Fruit fly (Drosophila melanogaster) whole organism, wandering third instar larva: Measurements from ENCODE around the gene sick.

ENCODE experiments used
- Abd-B ChIP-seq: fragments of >200 bp; optimal IDR thresholded peaks from 2 replicates; lab custom pipeline; 2017; ENCODE audit warnings: missing biosample characterization, missing genetic modification characterization
- CG32264 ChIP-seq: fragments of 200-800 bp; sonication (Bioruptor generic); optimal IDR thresholded peaks from 2 replicates; lab custom pipeline; 2016; ENCODE audit warnings: missing biosample characterization, missing genetic modification characterization
- CG9705 ChIP-seq: fragments of 200-800 bp; sonication (Bioruptor generic); optimal IDR thresholded peaks from 2 replicates; lab custom pipeline; 2018; ENCODE audit warnings: missing biosample characterization, mild to moderate bottlenecking, missing genetic modification characterization
- CrebA ChIP-seq: fragments of 200-800 bp; sonication (Bioruptor generic); optimal IDR thresholded peaks from 2 replicates; lab custom pipeline; 2016; ENCODE audit warnings: missing biosample characterization, mild to moderate bottlenecking, missing genetic modification characterization, borderline replicate concordance
- Dfd ChIP-seq: fragments of >200 bp; optimal IDR thresholded peaks from 2 replicates; lab custom pipeline; 2017; ENCODE audit warnings: missing biosample characterization, missing genetic modification characterization
- Dif ChIP-seq: fragments of 200-275, 200-300 bp; sonication (Bioruptor generic); optimal IDR thresholded peaks from 2 replicates; lab custom pipeline; 2018; ENCODE audit warnings: missing biosample characterization, missing genetic modification characterization; ENCODE audit not compliant: partially characterized antibody
- HLH106 ChIP-seq: fragments of 200-800 bp; optimal IDR thresholded peaks from 3 replicates; lab custom pipeline; 2019; ENCODE audit warnings: missing biosample characterization, mild to moderate bottlenecking, missing genetic modification characterization, moderate library complexity
- Hnf4 ChIP-seq: fragments of 200-800 bp; sonication (Bioruptor generic); optimal IDR thresholded peaks from 2 replicates; lab custom pipeline; 2016; ENCODE audit warnings: missing biosample characterization, mild to moderate bottlenecking, missing genetic modification characterization
- Hr78 ChIP-seq: fragments of >200 bp; optimal IDR thresholded peaks from 2 replicates; lab custom pipeline; 2017; ENCODE audit warnings: missing biosample characterization, missing genetic modification characterization
- Jra ChIP-seq: sonication (Bioruptor generic); optimal IDR thresholded peaks from 2 replicates; lab custom pipeline; 2016; ENCODE audit warnings: missing biosample characterization, missing genetic modification characterization
- Mio ChIP-seq: sonication (Bioruptor generic); optimal IDR thresholded peaks from 2 replicates; lab custom pipeline; 2016; ENCODE audit warnings: missing biosample characterization, missing genetic modification characterization
- N ChIP-seq: fragments of >200 bp; optimal IDR thresholded peaks from 2 replicates; lab custom pipeline; 2018; ENCODE audit warnings: missing biosample characterization, missing external identifiers, missing genetic modification characterization
- OdsH ChIP-seq: fragments of 200-800 bp; sonication (Bioruptor generic); optimal IDR thresholded peaks from 2 replicates; lab custom pipeline; 2016; ENCODE audit warnings: missing biosample characterization, mild to moderate bottlenecking, missing genetic modification characterization
- Rel ChIP-seq, 2 experiments: fragments of 200-800 bp; sonication (Bioruptor generic) in 1 of 2; optimal IDR thresholded peaks; 2 replicates in 1 of 2; 3 replicates in 1 of 2; lab custom pipeline; 2016 to 2019; ENCODE audit warnings: mild to moderate bottlenecking in 2 of 2, missing biosample characterization in 2 of 2, missing genetic modification characterization in 2 of 2, moderate library complexity in 1 of 2
- Sp1 ChIP-seq: fragments of 200-800 bp; sonication (Bioruptor generic); optimal IDR thresholded peaks from 3 replicates; lab custom pipeline; 2019; ENCODE audit warnings: missing biosample characterization, mild to moderate bottlenecking, missing genetic modification characterization, moderate library complexity
- Vsx2 ChIP-seq: fragments of 200-300, 225-300 bp; sonication (Bioruptor generic); optimal IDR thresholded peaks from 2 replicates; lab custom pipeline; 2018; ENCODE audit warnings: missing biosample characterization, missing genetic modification characterization; ENCODE audit not compliant: partially characterized antibody
- br ChIP-seq: fragments of 200-800 bp; sonication (Bioruptor generic); optimal IDR thresholded peaks from 2 replicates; lab custom pipeline; 2016; ENCODE audit warnings: missing biosample characterization, missing genetic modification characterization
- brk ChIP-seq: fragments of 200-800 bp; sonication (Bioruptor generic); optimal IDR thresholded peaks from 2 replicates; lab custom pipeline; 2016; ENCODE audit warnings: missing biosample characterization, mild to moderate bottlenecking, missing genetic modification characterization
- dl ChIP-seq, 2 experiments: fragments of 175-275, 200-275 bp in 1 of 2; fragments of 200-275 bp in 1 of 2; sonication (Bioruptor generic); optimal IDR thresholded peaks; lab custom pipeline; 2018; ENCODE audit warnings: mild to moderate bottlenecking in 2 of 2, missing biosample characterization in 2 of 2, missing genetic modification characterization in 2 of 2, moderate library complexity in 2 of 2; ENCODE audit not compliant: partially characterized antibody in 2 of 2, insufficient read depth in 1 of 2
- dmrt93B ChIP-seq: fragments of 200-800 bp; sonication (Bioruptor generic); optimal IDR thresholded peaks from 2 replicates; lab custom pipeline; 2018; ENCODE audit warnings: missing biosample characterization, mild to moderate bottlenecking, missing genetic modification characterization
- dsf ChIP-seq: sonication (Bioruptor generic); optimal IDR thresholded peaks from 2 replicates; lab custom pipeline; 2016; ENCODE audit warnings: missing biosample characterization, missing genetic modification characterization, borderline replicate concordance
- ey ChIP-seq: fragments of 200-800 bp; sonication (Bioruptor generic); optimal IDR thresholded peaks from 2 replicates; lab custom pipeline; 2016; ENCODE audit warnings: missing biosample characterization, missing genetic modification characterization
- foxo ChIP-seq, 2 experiments: fragments of 200-800 bp; sonication (Bioruptor generic); optimal IDR thresholded peaks; 2 replicates in 1 of 2; 3 replicates in 1 of 2; lab custom pipeline; 2016 to 2017; ENCODE audit warnings: missing biosample characterization in 2 of 2, missing genetic modification characterization in 2 of 2
- fru ChIP-seq: fragments of 200-800 bp; sonication (Bioruptor generic); optimal IDR thresholded peaks from 3 replicates; lab custom pipeline; 2016; ENCODE audit warnings: missing biosample characterization, mild to moderate bottlenecking, missing genetic modification characterization
- h ChIP-seq: fragments of 200-800 bp; sonication (Bioruptor generic); optimal IDR thresholded peaks from 3 replicates; lab custom pipeline; 2016; ENCODE audit warnings: missing biosample characterization, mild to moderate bottlenecking, missing genetic modification characterization
- jim ChIP-seq: fragments of 175-275, 200-325 bp; sonication (Bioruptor generic); optimal IDR thresholded peaks from 2 replicates; lab custom pipeline; 2016; ENCODE audit warnings: missing biosample characterization, mild to moderate bottlenecking, missing genetic modification characterization
- lola ChIP-seq: fragments of >200 bp; optimal IDR thresholded peaks from 2 replicates; lab custom pipeline; 2017; ENCODE audit warnings: missing biosample characterization, missing genetic modification characterization
- pan ChIP-seq: fragments of >200 bp; optimal IDR thresholded peaks from 2 replicates; lab custom pipeline; 2017
- psq ChIP-seq: fragments of 200-800 bp; sonication (Bioruptor generic); optimal IDR thresholded peaks from 3 replicates; lab custom pipeline; 2017; ENCODE audit warnings: missing biosample characterization, mild to moderate bottlenecking, missing genetic modification characterization, moderate library complexity
- sage ChIP-seq: fragments of 200-800 bp; sonication (Bioruptor generic); optimal IDR thresholded peaks from 2 replicates; lab custom pipeline; 2016; ENCODE audit warnings: missing biosample characterization, mild to moderate bottlenecking, missing genetic modification characterization
- sv ChIP-seq: fragments of 200-800 bp; sonication (Bioruptor generic); optimal IDR thresholded peaks from 3 replicates; lab custom pipeline; 2016; ENCODE audit warnings: missing biosample characterization, missing genetic modification characterization
- usp ChIP-seq: fragments of >200 bp; optimal IDR thresholded peaks from 2 replicates; lab custom pipeline; 2017; ENCODE audit warnings: missing biosample characterization, missing genetic modification characterization
- woc ChIP-seq: sonication (Bioruptor generic); optimal IDR thresholded peaks from 2 replicates; lab custom pipeline; 2016; ENCODE audit warnings: missing biosample characterization, mild to moderate bottlenecking, missing genetic modification characterization

Gene sick

DNA sequence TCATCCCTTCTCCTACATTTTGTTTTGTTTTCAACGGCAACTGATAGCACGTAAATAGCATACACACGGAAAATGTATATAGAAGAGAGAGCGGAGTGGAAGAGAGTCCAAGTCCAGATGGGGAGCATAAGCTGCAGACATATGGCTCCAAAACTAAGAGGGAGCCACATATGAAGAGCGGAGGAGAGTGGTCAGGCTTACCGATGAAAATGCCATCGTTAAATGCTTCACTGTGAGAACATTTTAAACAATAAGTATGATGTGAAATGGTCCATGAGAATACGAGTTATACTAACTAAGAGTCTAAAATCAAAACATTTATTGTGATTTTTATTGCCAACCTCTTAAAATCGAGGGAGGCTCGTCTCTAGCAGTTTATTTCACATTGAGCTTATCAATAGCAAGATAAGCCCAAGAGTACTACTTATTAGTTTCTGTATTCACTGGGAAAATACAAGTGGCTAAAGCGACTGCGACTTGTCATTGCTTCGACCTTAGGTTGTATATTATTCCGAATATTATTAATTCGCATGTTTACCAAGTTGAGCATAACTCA lies 31.5 kb upstream of the sick start:
- TF ChIP-seq dl (GFP tag; optimal IDR thresholded peaks at IDR 0.05; lab: Kevin White, UChicago; ENCODE audit: insufficient read depth in 1 of 2, partially characterized antibody in 2 of 2), result peak; percentile 0 to 77
- TF ChIP-seq Sp1 (GFP tag; lab: Kevin White, UChicago), result no peak
- no peak for TF ChIP-seq N
- TF ChIP-seq Dif, result peak; percentile 83
- no peak for TF ChIP-seq Jra
- TF ChIP-seq sage (GFP tag; lab: Kevin White, UChicago), result no peak

DNA sequence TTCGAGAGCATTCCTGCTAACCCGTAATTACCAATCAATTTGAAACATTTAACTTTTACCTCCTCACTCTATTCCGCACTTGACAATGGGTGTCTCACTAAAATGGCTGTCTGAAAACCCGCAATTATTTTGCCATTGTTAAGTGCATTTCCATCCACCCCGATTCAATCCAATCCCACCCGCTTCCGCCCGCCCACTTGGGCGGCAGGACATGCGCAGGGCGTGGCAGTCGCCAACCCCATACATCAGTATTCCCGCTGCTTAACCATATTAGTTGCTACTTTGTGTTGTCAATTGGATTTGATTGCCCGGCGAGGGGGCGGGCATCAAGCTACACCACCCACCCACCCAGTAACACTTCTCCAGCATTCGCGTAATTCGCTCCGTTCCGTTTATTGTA lies 30.8 kb upstream of the sick start:
- TF ChIP-seq Hnf4 (GFP tag; lab: Kevin White, UChicago) (no peak), fru (GFP tag; lab: Kevin White, UChicago) (no peak), dmrt93B (GFP tag; lab: Kevin White, UChicago) (no peak), CG32264 (no peak)

DNA sequence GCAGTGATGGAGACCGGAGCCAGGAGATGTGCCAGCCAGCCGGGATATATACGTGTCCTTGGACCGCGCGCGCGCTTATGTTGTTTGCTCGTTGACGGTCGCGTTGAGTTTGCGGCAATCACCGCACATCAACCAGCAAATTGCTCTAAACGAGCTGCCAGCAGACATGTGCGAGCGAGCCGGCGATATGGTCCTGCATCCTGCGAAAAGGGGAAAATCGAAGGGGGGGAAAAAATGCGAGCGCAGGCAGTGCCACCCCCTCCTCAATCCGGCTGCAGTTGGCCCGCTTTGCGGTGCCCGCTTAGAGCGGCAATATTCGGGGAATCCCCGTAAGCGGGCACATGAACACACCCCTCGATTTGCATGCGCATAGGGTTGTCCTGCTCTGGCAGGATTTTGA lies 27.2 kb upstream of the sick start, which contains the start of gene bsh:
Gene bsh (minus strand): TSS at position 101 of the 400 bp plus-strand sequence.
- TF ChIP-seq ey (GFP tag; lab: Kevin White, UChicago) (no peak), sage (GFP tag; lab: Kevin White, UChicago) (no peak), woc (no peak), CG9705 (GFP tag; lab: Kevin White, UChicago) (no peak), Dfd (no peak), dl (GFP tag; optimal IDR thresholded peaks at IDR 0.05; lab: Kevin White, UChicago; ENCODE audit: insufficient read depth in 1 of 2, partially characterized antibody in 2 of 2) (no peak), Rel (GFP tag; optimal IDR thresholded peaks at IDR 0.05; lab: Kevin White, UChicago) (no peak), Rel (tag; optimal IDR thresholded peaks at IDR 0.05; lab: Kevin White, UChicago) (no peak), HLH106 (no peak), CrebA (GFP tag; lab: Kevin White, UChicago) (no peak), Abd-B (GFP tag; lab: Kevin White, UChicago) (no peak), psq (GFP tag; lab: Kevin White, UChicago) (no peak), pan (no peak), OdsH (GFP tag; lab: Kevin White, UChicago) (no peak)

DNA sequence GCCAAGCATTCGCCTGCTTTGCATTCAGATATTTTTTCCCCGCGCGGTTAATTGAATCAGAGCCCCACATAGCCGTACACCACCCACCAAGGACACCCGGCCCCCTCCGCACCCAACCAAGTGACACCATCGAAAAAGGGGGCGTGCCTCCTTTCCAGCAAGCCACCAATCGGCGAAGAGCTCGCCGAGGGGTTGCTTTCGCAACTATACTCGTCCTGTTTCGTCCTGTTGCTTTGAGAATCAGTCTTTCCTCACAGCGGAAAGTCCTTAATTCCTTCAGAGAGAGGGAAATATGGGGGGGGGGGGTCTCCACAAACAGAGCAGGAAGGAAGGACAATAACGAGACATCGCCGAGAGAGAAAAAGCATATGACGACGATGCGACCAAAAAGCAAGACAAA lies 26.5 kb upstream of the sick start:
- TF ChIP-seq usp (GFP tag; lab: Kevin White, UChicago) (no peak), Dfd (no peak), woc (no peak)
- TF ChIP-seq, all 38 proteins: peak for 0

DNA sequence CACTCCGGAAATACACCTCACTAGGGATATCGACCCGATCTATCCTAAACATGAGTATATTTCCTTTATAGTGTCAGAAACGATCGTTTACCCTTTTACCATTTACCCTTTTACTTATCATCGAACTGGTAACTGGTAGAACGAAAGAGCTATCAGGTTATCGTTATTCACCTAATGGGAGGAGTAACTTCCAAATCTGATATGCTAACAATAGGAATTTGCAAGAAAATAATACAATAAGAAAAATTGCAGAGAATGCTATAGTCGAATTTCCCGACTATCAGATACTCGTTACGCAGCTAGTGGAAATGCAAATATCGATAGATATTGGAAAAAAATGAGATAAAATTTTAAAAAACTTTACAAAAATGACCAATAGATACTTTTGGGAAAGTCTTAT lies 21.9 kb upstream of the sick start:
- TF ChIP-seq pan (no peak), lola (GFP tag; lab: Kevin White, UChicago) (no peak), Rel (GFP tag; optimal IDR thresholded peaks at IDR 0.05; lab: Kevin White, UChicago) (no peak), Rel (tag; optimal IDR thresholded peaks at IDR 0.05; lab: Kevin White, UChicago) (no peak), CG9705 (GFP tag; lab: Kevin White, UChicago) (no peak), Dfd (no peak), woc (no peak), Mio (GFP tag; lab: Kevin White, UChicago) (no peak), CG32264 (no peak), dsf (no peak), Sp1 (GFP tag; lab: Kevin White, UChicago) (no peak), foxo (GFP tag; optimal IDR thresholded peaks at IDR 0.05; lab: Kevin White, UChicago) (no peak), Hr78 (GFP tag; lab: Kevin White, UChicago) (no peak), fru (GFP tag; lab: Kevin White, UChicago) (no peak), Dif (no peak), sv (GFP tag; lab: Kevin White, UChicago) (no peak), Abd-B (GFP tag; lab: Kevin White, UChicago) (no peak), Jra (no peak), N (no peak), Hnf4 (GFP tag; lab: Kevin White, UChicago) (no peak)

DNA sequence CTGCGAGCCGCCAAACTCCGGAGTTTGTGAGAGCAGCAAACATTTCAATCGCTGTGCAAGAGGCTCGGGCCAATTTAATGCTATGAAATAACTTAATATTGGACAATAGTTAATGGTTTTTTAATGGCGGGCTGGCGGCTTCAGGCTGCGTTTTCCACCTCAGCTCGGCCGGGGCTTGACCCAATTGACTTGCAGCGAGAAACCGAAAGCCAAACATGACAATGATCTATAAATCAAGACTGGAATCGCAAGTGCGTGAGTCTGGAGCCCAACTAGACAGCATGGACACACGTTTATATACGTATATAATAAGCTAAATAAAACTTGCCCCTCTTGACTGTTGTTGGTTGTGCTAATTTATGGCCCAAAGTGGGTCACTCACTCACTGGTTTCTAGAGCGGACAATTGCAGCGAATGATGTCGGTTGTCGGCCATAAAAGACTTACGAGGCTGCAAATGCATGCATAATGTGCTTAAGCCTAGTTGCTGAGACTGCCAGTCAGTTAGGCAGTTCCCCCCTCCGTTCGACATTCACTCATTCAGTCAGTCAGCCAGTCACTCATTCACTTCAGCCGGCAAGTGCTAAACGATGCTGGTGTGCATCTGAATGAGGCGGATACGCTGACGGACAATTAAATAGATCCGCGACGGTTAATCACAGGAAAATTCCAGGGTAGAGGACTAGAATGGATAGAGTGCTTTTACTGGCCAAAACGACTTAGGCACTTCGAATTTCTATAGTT lies 11.2 kb upstream of the sick start:
- no peak for TF ChIP-seq Rel (GFP tag; optimal IDR thresholded peaks at IDR 0.05; lab: Kevin White, UChicago)
- TF ChIP-seq Rel (tag; optimal IDR thresholded peaks at IDR 0.05; lab: Kevin White, UChicago), result no peak
- no peak for TF ChIP-seq Vsx2
- TF ChIP-seq ey (GFP tag; lab: Kevin White, UChicago), result no peak
- no peak for TF ChIP-seq psq (GFP tag; lab: Kevin White, UChicago)
- TF ChIP-seq N, result no peak
- no peak for TF ChIP-seq lola (GFP tag; lab: Kevin White, UChicago)
- no peak for TF ChIP-seq pan
- TF ChIP-seq usp (GFP tag; lab: Kevin White, UChicago), result no peak
- no peak for TF ChIP-seq Mio (GFP tag; lab: Kevin White, UChicago)
- TF ChIP-seq CG32264, result no peak
- TF ChIP-seq brk (GFP tag; lab: Kevin White, UChicago), result no peak
- no peak for TF ChIP-seq sv (GFP tag; lab: Kevin White, UChicago)
- no peak for TF ChIP-seq jim (GFP tag; lab: Kevin White, UChicago)
- no peak for TF ChIP-seq Dfd
- TF ChIP-seq h (GFP tag; lab: Kevin White, UChicago), result no peak
- TF ChIP-seq br (GFP tag; lab: Kevin White, UChicago), result no peak
